Worm (Caenorhabditis elegans) whole organism, L4 larva: ENCODE results near the gene F40G12.6.

ENCODE experiments used
- R02D3.7 ChIP-seq: fragments of 150-350 bp; sonication (generic microtip); optimal IDR thresholded peaks from 3 replicates; lab custom pipeline; 2014; ENCODE audit warnings: missing biosample characterization, missing genetic modification characterization
- aly-2 ChIP-seq: sonication (generic microtip); optimal IDR thresholded peaks from 2 replicates; lab custom pipeline; 2018; ENCODE audit warnings: missing biosample characterization, missing genetic modification characterization
- ceh-82 ChIP-seq: sonication (generic microtip); optimal IDR thresholded peaks from 2 replicates; lab custom pipeline; 2017; ENCODE audit warnings: missing biosample characterization, missing genetic modification characterization
- daf-19 ChIP-seq: fragments of 200-800 bp; sonication (Bioruptor generic); conservative IDR thresholded peaks from 2 replicates; pipeline ENCODE4 v1.3.6; 2022; ENCODE audit warnings: missing genetic modification characterization, missing compliant biosample characterization
- daf-8 ChIP-seq: fragments of 200-800 bp; sonication (Bioruptor generic); IDR thresholded peaks from 2 replicates; pipeline ENCODE4 v1.3.6; 2022; ENCODE audit warnings: missing genetic modification characterization, missing compliant biosample characterization
- dpl-1 ChIP-seq: fragments of 150-350 bp; optimal IDR thresholded peaks from 2 replicates; lab custom pipeline; 2014; ENCODE audit warnings: missing biosample characterization, missing genetic modification reagents, missing genetic modification characterization
- lsy-2 ChIP-seq, 2 experiments: fragments of 150-350 bp in 1 of 2; sonication (generic microtip) in 1 of 2; optimal IDR thresholded peaks; 2 replicates each; lab custom pipeline; 2014 to 2017; ENCODE audit warnings: missing biosample characterization in 2 of 2, missing genetic modification characterization in 2 of 2
- nhr-237 ChIP-seq: sonication (generic microtip); optimal IDR thresholded peaks from 2 replicates; lab custom pipeline; 2017; ENCODE audit warnings: missing biosample characterization, missing genetic modification characterization
- nhr-25 ChIP-seq: sonication (generic microtip); optimal IDR thresholded peaks from 2 replicates; lab custom pipeline; 2017; ENCODE audit warnings: missing genetic modification characterization, mild to moderate bottlenecking, missing compliant biosample characterization, antibody characterized with exemption, moderate library complexity, borderline replicate concordance; ENCODE audit not compliant: insufficient read depth
- nhr-77 ChIP-seq: fragments of 150-350 bp; optimal IDR thresholded peaks from 2 replicates; lab custom pipeline; 2014; ENCODE audit warnings: missing biosample characterization, missing genetic modification characterization
- skn-1 ChIP-seq: fragments of 150-350 bp; optimal IDR thresholded peaks from 2 replicates; lab custom pipeline; 2014; ENCODE audit warnings: missing biosample characterization, missing genetic modification characterization

DNA sequence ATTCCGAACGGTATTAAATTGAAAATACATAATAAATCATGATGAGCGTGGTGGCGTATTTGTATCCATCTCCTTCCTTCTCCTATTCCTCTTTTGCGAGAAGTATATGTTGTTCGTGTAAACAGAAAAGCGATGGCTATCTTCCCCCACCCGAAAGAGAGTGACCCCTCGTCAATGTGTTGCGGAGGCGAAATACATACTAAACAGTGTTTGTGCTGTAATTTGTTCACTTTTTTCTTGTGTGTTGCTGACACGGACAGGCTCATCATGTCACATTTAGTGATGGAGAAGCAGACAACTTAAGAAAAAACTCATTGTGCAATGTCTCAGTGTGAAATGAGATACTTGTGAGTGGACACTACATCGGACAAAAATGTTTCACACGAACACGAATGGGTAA lies 41.3 kb downstream of the F40G12.6 start:
- TF ChIP-seq daf-19 (GFP tag; lab: Robert Waterston, UW) (no peak), aly-2 (no peak), daf-8 (GFP tag; lab: Robert Waterston, UW) (no peak), dpl-1 (GFP tag; lab: Kevin White, UChicago) (no peak), nhr-77 (tag; lab: Kevin White, UChicago) (no peak), skn-1 (tag; lab: Kevin White, UChicago) (no peak), nhr-237 (tag; lab: Kevin White, UChicago) (no peak), R02D3.7 (tag; lab: Kevin White, UChicago) (no peak), ceh-82 (tag; lab: Kevin White, UChicago) (no peak), nhr-25 (tag; lab: Kevin White, UChicago) (no peak), lsy-2 (tag; optimal IDR thresholded peaks at IDR 0.05; lab: Kevin White, UChicago) (no peak)
